Worm (Caenorhabditis elegans) whole organism, L2 larva: Measurements from ENCODE around the gene ZC374.2.

Experiments used
- C34F6.9 ChIP-seq: fragments of 150-350 bp; optimal IDR thresholded peaks from 2 replicates; lab custom pipeline; 2014; ENCODE audit warnings: missing biosample characterization, missing genetic modification characterization
- aly-2 ChIP-seq: fragments of 150-350 bp; optimal IDR thresholded peaks from 2 replicates; lab custom pipeline; 2014; ENCODE audit warnings: missing biosample characterization, missing genetic modification characterization
- ama-1 ChIP-seq: fragments of 150-350 bp; optimal IDR thresholded peaks from 2 replicates; lab custom pipeline; 2018; ENCODE audit warnings: inconsistent platforms
- ceh-16 ChIP-seq: fragments of 150-350 bp; optimal IDR thresholded peaks from 2 replicates; lab custom pipeline; 2014; ENCODE audit warnings: missing biosample characterization, missing genetic modification characterization
- egl-27 ChIP-seq: sonication (generic microtip); optimal IDR thresholded peaks from 3 replicates; lab custom pipeline; 2017; ENCODE audit warnings: missing biosample characterization, missing genetic modification reagents, missing genetic modification characterization
- elt-3 ChIP-seq: sonication (generic microtip); optimal IDR thresholded peaks from 2 replicates; lab custom pipeline; 2017; ENCODE audit warnings: missing biosample characterization, missing genetic modification characterization
- nhr-237 ChIP-seq: fragments of 150-350 bp; optimal IDR thresholded peaks from 2 replicates; lab custom pipeline; 2014; ENCODE audit warnings: missing biosample characterization, missing genetic modification characterization
- sma-3 ChIP-seq: sonication (generic microtip); optimal IDR thresholded peaks from 2 replicates; lab custom pipeline; 2016; ENCODE audit warnings: missing genetic modification reagents, missing genetic modification characterization, missing compliant biosample characterization
- snpc-4 ChIP-seq: fragments of 150-350 bp; optimal IDR thresholded peaks from 2 replicates; lab custom pipeline; 2014; ENCODE audit warnings: missing biosample characterization, missing genetic modification characterization
- unc-55 ChIP-seq: fragments of 150-350 bp; sonication (generic microtip); optimal IDR thresholded peaks from 3 replicates; lab custom pipeline; 2014; ENCODE audit warnings: missing biosample characterization, missing genetic modification reagents, missing genetic modification characterization
- ztf-4 ChIP-seq: fragments of 150-350 bp; optimal IDR thresholded peaks from 2 replicates; lab custom pipeline; 2014; ENCODE audit warnings: missing biosample characterization, missing genetic modification characterization

DNA sequence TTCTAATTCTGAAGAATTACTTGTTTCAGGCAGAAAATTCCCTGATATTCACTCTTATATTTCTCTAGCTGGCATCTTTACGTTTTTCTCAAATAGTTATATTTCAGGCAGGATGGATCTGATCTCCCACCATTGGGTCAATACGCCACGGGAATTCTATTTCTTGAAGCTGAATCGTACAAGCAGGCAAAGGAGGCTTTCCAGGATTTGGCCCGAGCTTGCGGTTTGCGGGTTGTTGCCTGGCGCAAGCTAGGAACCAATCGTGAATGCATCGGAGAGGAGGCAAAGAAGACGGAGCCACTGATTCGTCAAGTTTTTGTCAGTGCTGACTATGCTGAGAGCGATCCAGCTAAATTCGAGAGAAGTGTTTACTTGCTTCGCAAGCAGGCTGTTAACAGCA lies 37.8 kb upstream of the ZC374.2 start:
- TF ChIP-seq ama-1 (lab: Kevin White, UChicago) (no peak), snpc-4 (no peak), ztf-4 (tag; lab: Kevin White, UChicago) (no peak), nhr-237 (tag; lab: Kevin White, UChicago) (no peak), sma-3 (GFP tag; lab: Kevin White, UChicago) (no peak), egl-27 (tag; lab: Kevin White, UChicago) (no peak), C34F6.9 (no peak), aly-2 (tag; lab: Kevin White, UChicago) (no peak), ceh-16 (tag; lab: Kevin White, UChicago) (no peak), elt-3 (tag; lab: Kevin White, UChicago) (no peak), unc-55 (GFP tag; lab: Kevin White, UChicago) (no peak)
